Fruit fly (Drosophila melanogaster): Measurements from ENCODE around the gene Cyp6d5.

Gene Cyp6d5

dm6 chr3R:14007550-14007949, 21.5 kb upstream of the Cyp6d5 start (continued):
- no peak for TF ChIP-seq CG6854 (GFP tag; optimal IDR thresholded peaks at IDR 0.05)
- TF ChIP-seq gem (tag; optimal IDR thresholded peaks at IDR 0.05): peak; percentile 48
- TF ChIP-seq CG12659 (GFP tag; optimal IDR thresholded peaks at IDR 0.05): no peak
- TF ChIP-seq D (optimal IDR thresholded peaks at IDR 0.05): no peak
- peak; percentile 48 for TF ChIP-seq D (GFP tag; optimal IDR thresholded peaks at IDR 0.05)
- 0 out of 2 replicates have a peak, but pooled peaks have one; percentile 9 for TF ChIP-seq CG14441 (GFP tag; IDR thresholded peaks at IDR 0.05)
- no peak for TF ChIP-seq CG3838 (GFP tag; optimal IDR thresholded peaks at IDR 0.05)
- TF ChIP-seq Dfd (GFP tag; optimal IDR thresholded peaks at IDR 0.05): no peak
- TF ChIP-seq Spps (tag; optimal IDR thresholded peaks at IDR 0.05): peak; percentile 18
- TF ChIP-seq gsb-n (tag; optimal IDR thresholded peaks at IDR 0.05): peak; percentile 25
- no peak for TF ChIP-seq CG8478 (optimal IDR thresholded peaks at IDR 0.05)
- TF ChIP-seq CG2678 (tag; optimal IDR thresholded peaks at IDR 0.05): peak; percentile 16
- TF ChIP-seq CG16779 (GFP tag; IDR thresholded peaks at IDR 0.05): no peak
- no peak for TF ChIP-seq CG13775 (GFP tag; optimal IDR thresholded peaks at IDR 0.05)
- TF ChIP-seq B-H2 (GFP tag; optimal IDR thresholded peaks at IDR 0.05): no peak
- TF ChIP-seq CG6254 (GFP tag; optimal IDR thresholded peaks at IDR 0.05): no peak
- TF ChIP-seq MESR4 (GFP tag; optimal IDR thresholded peaks at IDR 0.05): no peak
- no peak for TF ChIP-seq HLH4C (GFP tag; IDR thresholded peaks at IDR 0.05; ENCODE audit: partially characterized antibody)
- peak; percentile 20 for TF ChIP-seq fd96Cb (tag; optimal IDR thresholded peaks at IDR 0.05)
- TF ChIP-seq CG15514 (GFP tag; optimal IDR thresholded peaks at IDR 0.05): peak; percentile 9
- no peak for TF ChIP-seq HHEX (GFP tag; optimal IDR thresholded peaks at IDR 0.05)
- TF ChIP-seq CG17612 (GFP tag; IDR thresholded peaks at IDR 0.05): no peak
- no peak for TF ChIP-seq CG17912 (GFP tag; optimal IDR thresholded peaks at IDR 0.05)
- no peak for TF ChIP-seq scrt (GFP tag; optimal IDR thresholded peaks at IDR 0.05)
- TF ChIP-seq CG7839 (tag; optimal IDR thresholded peaks at IDR 0.05): peak; percentile 3
- no peak for TF ChIP-seq CG12104 (GFP tag; optimal IDR thresholded peaks at IDR 0.05)
- TF ChIP-seq ERR (GFP tag; optimal IDR thresholded peaks at IDR 0.05): no peak
- TF ChIP-seq Drgx (GFP tag; IDR thresholded peaks at IDR 0.05): peak; percentile 81
- peak; percentile 9 for TF ChIP-seq CG8388 (GFP tag; optimal IDR thresholded peaks at IDR 0.05)
- TF ChIP-seq ash1 (GFP tag; optimal IDR thresholded peaks at IDR 0.05): no peak
- TF ChIP-seq CG12391 (tag; optimal IDR thresholded peaks at IDR 0.05): no peak
- no peak for TF ChIP-seq Pdp1 (GFP tag; optimal IDR thresholded peaks at IDR 0.05)
- TF ChIP-seq eve (GFP tag; optimal IDR thresholded peaks at IDR 0.05): no peak
- TF ChIP-seq chif (GFP tag; optimal IDR thresholded peaks at IDR 0.05): no peak
- TF ChIP-seq dan (GFP tag; IDR thresholded peaks at IDR 0.05): no peak
- TF ChIP-seq p53 (GFP tag; optimal IDR thresholded peaks at IDR 0.05): no peak
- TF ChIP-seq CG9727 (GFP tag; optimal IDR thresholded peaks at IDR 0.05): peak; percentile 60
- TF ChIP-seq prd (optimal IDR thresholded peaks at IDR 0.05): no peak
- TF ChIP-seq prd (GFP tag; IDR thresholded peaks at IDR 0.05): peak; percentile 48; the same call in 1 of the 3 replicates
- no peak for TF ChIP-seq chinmo (GFP tag; IDR thresholded peaks at IDR 0.05; ENCODE audit: partially characterized antibody)
- no peak for TF ChIP-seq CG11695 (GFP tag; IDR thresholded peaks at IDR 0.05)
- no peak for TF ChIP-seq Dip2 (GFP tag; IDR thresholded peaks at IDR 0.05)
- no peak for TF ChIP-seq CG15073 (GFP tag; optimal IDR thresholded peaks at IDR 0.05)
- TF ChIP-seq bsh (GFP tag; optimal IDR thresholded peaks at IDR 0.05): peak in 1 of 2 experiments; percentile 9
- peak; percentile 10 for TF ChIP-seq ind (GFP tag; optimal IDR thresholded peaks at IDR 0.05)
- no peak for TF ChIP-seq bcd (GFP tag; optimal IDR thresholded peaks at IDR 0.05)
- no peak for TF ChIP-seq dm (GFP tag; optimal IDR thresholded peaks at IDR 0.05)
- no peak for TF ChIP-seq repo (GFP tag; optimal IDR thresholded peaks at IDR 0.05)
- TF ChIP-seq tio (GFP tag; optimal IDR thresholded peaks at IDR 0.05): no peak
- TF ChIP-seq phol (tag; optimal IDR thresholded peaks at IDR 0.05): peak; percentile 14
- TF ChIP-seq sqz (GFP tag; optimal IDR thresholded peaks at IDR 0.05): no peak

Data from whole organism, embryonic.